Worm (Caenorhabditis elegans) whole organism, L3 larva: Measurements from ENCODE around the gene bath-21.
"Not testable (repeated sequence)": the region's sequence is repeated elsewhere in the genome, so short reads cannot be mapped to it uniquely, and the experiment has no call there.

Experiments
- R02D3.7 ChIP-seq: fragments of 150-350 bp; optimal IDR thresholded peaks from 2 replicates; lab custom pipeline; 2014; ENCODE audit warnings: missing biosample characterization, missing genetic modification characterization
- ZK546.5 ChIP-seq: sonication (generic microtip); optimal IDR thresholded peaks from 2 replicates; lab custom pipeline; 2017; ENCODE audit warnings: missing biosample characterization, missing genetic modification characterization
- aly-2 ChIP-seq: fragments of 150-350 bp; optimal IDR thresholded peaks from 2 replicates; lab custom pipeline; 2014; ENCODE audit warnings: missing biosample characterization, missing genetic modification characterization
- ama-1 ChIP-seq: fragments of 150-350 bp; optimal IDR thresholded peaks from 2 replicates; lab custom pipeline; 2018
- ceh-28 ChIP-seq: fragments of 150-350 bp; optimal IDR thresholded peaks from 2 replicates; lab custom pipeline; 2014; ENCODE audit warnings: missing biosample characterization, missing genetic modification reagents, missing genetic modification characterization
- egl-27 ChIP-seq: sonication (generic microtip); optimal IDR thresholded peaks from 4 replicates; lab custom pipeline; 2017; ENCODE audit warnings: missing biosample characterization, missing genetic modification reagents, missing genetic modification characterization
- egl-5 ChIP-seq: fragments of 150-350 bp; optimal IDR thresholded peaks from 2 replicates; lab custom pipeline; 2017; ENCODE audit warnings: missing biosample characterization, missing genetic modification reagents, missing genetic modification characterization, inconsistent platforms
- elt-2 ChIP-seq: sonication (generic microtip); optimal IDR thresholded peaks from 2 replicates; lab custom pipeline; 2016; ENCODE audit warnings: missing genetic modification reagents, mild to moderate bottlenecking, missing genetic modification characterization, missing compliant biosample characterization
- elt-3 ChIP-seq, 3 experiments: fragments of 150-350 bp in 1 of 3; sonication (generic microtip) in 2 of 3; optimal IDR thresholded peaks; 2 replicates in 2 of 3; 4 replicates in 1 of 3; lab custom pipeline; 2014 to 2017; ENCODE audit warnings: missing biosample characterization in 3 of 3, missing genetic modification characterization in 3 of 3
- fkh-2 ChIP-seq: fragments of 150-350 bp; optimal IDR thresholded peaks from 2 replicates; lab custom pipeline; 2014; ENCODE audit warnings: missing biosample characterization, missing genetic modification reagents, missing genetic modification characterization
- fos-1 ChIP-seq: fragments of 150-350 bp; optimal IDR thresholded peaks from 2 replicates; lab custom pipeline; 2014; ENCODE audit warnings: missing biosample characterization, missing genetic modification characterization
- hmg-11 ChIP-seq: sonication (generic microtip); optimal IDR thresholded peaks from 2 replicates; lab custom pipeline; 2016; ENCODE audit warnings: missing genetic modification characterization, missing compliant biosample characterization
- lin-15B ChIP-seq: fragments of 150-350 bp; optimal IDR thresholded peaks from 2 replicates; lab custom pipeline; 2014; ENCODE audit warnings: missing biosample characterization, missing genetic modification characterization
- lin-39 ChIP-seq: fragments of 150-350 bp; optimal IDR thresholded peaks from 2 replicates; lab custom pipeline; 2018; ENCODE audit warnings: missing biosample characterization, missing genetic modification reagents, missing genetic modification characterization
- lsy-12 ChIP-seq: sonication (generic microtip); optimal IDR thresholded peaks from 2 replicates; lab custom pipeline; 2016; ENCODE audit warnings: mild to moderate bottlenecking, missing genetic modification characterization, missing compliant biosample characterization
- mdl-1 ChIP-seq: fragments of 150-350 bp; optimal IDR thresholded peaks from 2 replicates; lab custom pipeline; 2014; ENCODE audit warnings: missing biosample characterization, missing genetic modification characterization
- nfya-1 ChIP-seq: sonication (generic microtip); optimal IDR thresholded peaks from 2 replicates; lab custom pipeline; 2017; ENCODE audit warnings: missing genetic modification characterization, mild to moderate bottlenecking, missing compliant biosample characterization, antibody characterized with exemption, moderate library complexity; ENCODE audit not compliant: insufficient read depth
- nhr-11 ChIP-seq: fragments of 150-350 bp; optimal IDR thresholded peaks from 2 replicates; lab custom pipeline; 2014; ENCODE audit warnings: missing biosample characterization, missing genetic modification characterization
- nhr-12 ChIP-seq: fragments of 150-350 bp; optimal IDR thresholded peaks from 2 replicates; lab custom pipeline; 2014; ENCODE audit warnings: missing biosample characterization, missing genetic modification characterization
- nhr-23 ChIP-seq: fragments of 150-350 bp; optimal IDR thresholded peaks from 2 replicates; lab custom pipeline; 2014; ENCODE audit warnings: missing biosample characterization, missing genetic modification reagents, missing genetic modification characterization
- nhr-25 ChIP-seq: sonication (generic microtip); optimal IDR thresholded peaks from 2 replicates; lab custom pipeline; 2017; ENCODE audit warnings: missing biosample characterization, missing genetic modification characterization
- nhr-28 ChIP-seq: fragments of 150-350 bp; optimal IDR thresholded peaks from 2 replicates; lab custom pipeline; 2014; ENCODE audit warnings: missing biosample characterization, missing genetic modification characterization
- nhr-43 ChIP-seq: sonication (generic microtip); optimal IDR thresholded peaks from 2 replicates; lab custom pipeline; 2016; ENCODE audit warnings: mild to moderate bottlenecking, missing genetic modification characterization, missing compliant biosample characterization; ENCODE audit not compliant: poor library complexity, severe bottlenecking
- nhr-67 ChIP-seq: fragments of 150-350 bp; optimal IDR thresholded peaks from 2 replicates; lab custom pipeline; 2014; ENCODE audit warnings: missing biosample characterization, missing genetic modification characterization
- nhr-76 ChIP-seq: fragments of 150-350 bp; sonication (generic microtip); optimal IDR thresholded peaks from 5 replicates; lab custom pipeline; 2014; ENCODE audit warnings: missing biosample characterization, missing genetic modification characterization
- pha-4 ChIP-seq: fragments of 150-350 bp; optimal IDR thresholded peaks from 2 replicates; lab custom pipeline; 2014; ENCODE audit warnings: missing biosample characterization, missing genetic modification reagents, missing genetic modification characterization
- sea-2 ChIP-seq: fragments of 150-350 bp; sonication (generic microtip); optimal IDR thresholded peaks from 4 replicates; lab custom pipeline; 2014; ENCODE audit warnings: missing biosample characterization, missing genetic modification reagents, missing genetic modification characterization
- skn-1 ChIP-seq: fragments of 150-350 bp; optimal IDR thresholded peaks from 2 replicates; lab custom pipeline; 2014; ENCODE audit warnings: missing biosample characterization, missing genetic modification characterization
- tbx-2 ChIP-seq: sonication (generic microtip); optimal IDR thresholded peaks from 2 replicates; lab custom pipeline; 2016; ENCODE audit warnings: mild to moderate bottlenecking, missing genetic modification characterization, missing compliant biosample characterization
- unc-62 ChIP-seq: fragments of 150-350 bp; sonication (generic microtip); optimal IDR thresholded peaks from 4 replicates; lab custom pipeline; 2014; ENCODE audit warnings: missing biosample characterization, missing genetic modification reagents, missing genetic modification characterization
- ztf-11 ChIP-seq: fragments of 150-350 bp; optimal IDR thresholded peaks from 2 replicates; lab custom pipeline; 2014; ENCODE audit warnings: missing biosample characterization, missing genetic modification characterization

The bath-21 gene

ce11 chrII:2028712-2029111 lies 2.3 kb upstream of the bath-21 start, which contains the start of gene bath-1:
bath-1 (minus strand) TSS chrII:2028812.
- no peak for TF ChIP-seq fkh-2
- TF ChIP-seq fos-1 (tag; lab: Kevin White, UChicago) = no peak
- no peak for TF ChIP-seq elt-3 (tag; optimal IDR thresholded peaks at IDR 0.05; lab: Kevin White, UChicago)
- no peak for TF ChIP-seq mdl-1 (tag; lab: Kevin White, UChicago)
- TF ChIP-seq egl-5 = no peak
- no peak for TF ChIP-seq sea-2 (GFP tag; lab: Kevin White, UChicago)
- no peak for TF ChIP-seq aly-2 (tag; lab: Kevin White, UChicago)
- TF ChIP-seq nhr-43 (tag; lab: Kevin White, UChicago) = no peak
- TF ChIP-seq lin-39 = no peak
- TF ChIP-seq nfya-1 (tag; lab: Kevin White, UChicago) = no peak
- no peak for TF ChIP-seq R02D3.7 (tag; lab: Kevin White, UChicago)
- no peak for TF ChIP-seq lsy-12 (tag; lab: Kevin White, UChicago)
- TF ChIP-seq elt-2 = no peak
- TF ChIP-seq nhr-67 (tag; lab: Kevin White, UChicago) = no peak

- TF ChIP-seq nhr-23 (tag; lab: Kevin White, UChicago); nhr-12 (tag; lab: Kevin White, UChicago); lin-39: not testable (repeated sequence)
These were observed 2.9 kb downstream of the bath-21 start, which contains the start of gene cya-2 for ce11 chrII:2023514-2023913. cya-2 (minus strand) TSS chrII:2023614.

ce11 chrII:2013856-2014255 lies 12.6 kb downstream of the bath-21 start:
- TF ChIP-seq sea-2 (GFP tag; lab: Kevin White, UChicago) (no peak), ceh-28 (tag; lab: Kevin White, UChicago) (peak; percentile 76)

ce11 chrII:2012698-2013097 lies 13.7 kb downstream of the bath-21 start, which contains the start of gene F59H6.15:
F59H6.15 (plus strand) TSS chrII:2012998.
- TF ChIP-seq ama-1 (no peak), nhr-11 (tag; lab: Kevin White, UChicago) (no peak)
- TF ChIP-seq, all 47 proteins: peak for 0

ce11 chrII:2011179-2011578 lies 15.2 kb downstream of the bath-21 start:
- TF ChIP-seq nhr-28 = no peak
- no peak for TF ChIP-seq lin-15B (tag; lab: Kevin White, UChicago)
- TF ChIP-seq ZK546.5 (tag; lab: Kevin White, UChicago) = no peak
- no peak for TF ChIP-seq pha-4 (tag; lab: Kevin White, UChicago)
- no peak for TF ChIP-seq skn-1 (tag; lab: Kevin White, UChicago)
- TF ChIP-seq nhr-23 (tag; lab: Kevin White, UChicago) = no peak
- TF ChIP-seq unc-62 (GFP tag; lab: Kevin White, UChicago) = no peak
- no peak for TF ChIP-seq lsy-12 (tag; lab: Kevin White, UChicago)
- TF ChIP-seq nhr-76 (tag; lab: Kevin White, UChicago) = no peak
- no peak for TF ChIP-seq nhr-25
- no peak for TF ChIP-seq tbx-2 (tag; lab: Kevin White, UChicago)
- no peak for TF ChIP-seq fkh-2
- no peak for TF ChIP-seq egl-27 (tag; lab: Kevin White, UChicago)
- no peak for TF ChIP-seq nfya-1 (tag; lab: Kevin White, UChicago)

ce11 chrII:2000720-2001119 lies 25.7 kb downstream of the bath-21 start, which contains the start of gene ceh-84:
ceh-84 (minus strand) TSS chrII:2000820.
- TF ChIP-seq ztf-11, R02D3.7, hmg-11 (tag; lab: Kevin White, UChicago): not testable (repeated sequence)
